Worm (Caenorhabditis elegans) whole organism, early embryonic: ENCODE data around the gene F01F1.14.

Source experiments
- B0310.2 ChIP-seq: sonication (generic microtip); optimal IDR thresholded peaks from 2 replicates; lab custom pipeline; 2016; ENCODE audit warnings: mild to moderate bottlenecking, missing genetic modification characterization, missing compliant biosample characterization
- F13C5.2 ChIP-seq: sonication (generic microtip); optimal IDR thresholded peaks from 2 replicates; lab custom pipeline; 2017; ENCODE audit warnings: mild to moderate bottlenecking, missing genetic modification characterization, inconsistent platforms, missing compliant biosample characterization
- aly-1 ChIP-seq: sonication (generic microtip); optimal IDR thresholded peaks from 2 replicates; lab custom pipeline; 2016; ENCODE audit warnings: missing genetic modification characterization, missing compliant biosample characterization
- ama-1 ChIP-seq: fragments of 150-350 bp; optimal IDR thresholded peaks from 2 replicates; lab custom pipeline; 2014
- ceh-13 ChIP-seq: fragments of 200-800 bp; sonication (Bioruptor generic); optimal IDR thresholded peaks from 2 replicates; lab custom pipeline; 2018; ENCODE audit warnings: mild to moderate bottlenecking, missing genetic modification characterization, missing compliant biosample characterization
- ceh-36 ChIP-seq: sonication (generic microtip); optimal IDR thresholded peaks from 2 replicates; lab custom pipeline; 2016; ENCODE audit warnings: missing genetic modification characterization, inconsistent platforms, missing compliant biosample characterization
- ets-7 ChIP-seq: sonication (generic microtip); optimal IDR thresholded peaks from 2 replicates; lab custom pipeline; 2016; ENCODE audit warnings: missing genotype, missing genetic modification characterization, missing compliant biosample characterization
- flt-1 ChIP-seq: fragments of 200-800 bp; sonication (Bioruptor generic); IDR thresholded peaks from 2 replicates; pipeline ENCODE4 v1.3.6; 2022; ENCODE audit warnings: missing genetic modification characterization, missing compliant biosample characterization
- hmbx-1 ChIP-seq: sonication (generic microtip); optimal IDR thresholded peaks from 2 replicates; lab custom pipeline; 2016; ENCODE audit warnings: mild to moderate bottlenecking, missing genetic modification characterization, missing compliant biosample characterization
- hmg-4 ChIP-seq: fragments of 200-800 bp; sonication (Bioruptor generic); optimal IDR thresholded peaks from 2 replicates; lab custom pipeline; 2018; ENCODE audit warnings: mild to moderate bottlenecking, missing genetic modification characterization, missing compliant biosample characterization
- hnd-1 ChIP-seq: sonication (generic microtip); optimal IDR thresholded peaks from 2 replicates; lab custom pipeline; 2016; ENCODE audit warnings: missing genetic modification characterization, missing compliant biosample characterization
- pes-1 ChIP-seq: fragments of 200-800 bp; sonication (Bioruptor generic); IDR thresholded peaks from 2 replicates; pipeline ENCODE4 v1.3.6; 2022; ENCODE audit warnings: missing genetic modification reagents, missing genetic modification characterization, missing compliant biosample characterization
- scrt-1 ChIP-seq: fragments of 200-800 bp; sonication (Bioruptor generic); IDR thresholded peaks from 2 replicates; pipeline ENCODE4 v1.3.6; 2022; ENCODE audit warnings: missing genetic modification characterization, missing compliant biosample characterization
- sea-1 ChIP-seq: fragments of 200-800 bp; sonication (Bioruptor generic); conservative IDR thresholded peaks from 2 replicates; pipeline ENCODE4 v1.3.6; 2022; ENCODE audit warnings: missing genetic modification characterization, missing compliant biosample characterization
- tbx-11 ChIP-seq: fragments of 200-800 bp; sonication (Bioruptor generic); IDR thresholded peaks from 2 replicates; pipeline ENCODE4 v1.3.6; 2022; ENCODE audit warnings: missing genetic modification characterization, missing compliant biosample characterization
- tbx-37 ChIP-seq: fragments of 200-800 bp; sonication (Bioruptor generic); conservative IDR thresholded peaks from 2 replicates; pipeline ENCODE4 v1.3.6; 2022; ENCODE audit warnings: missing genetic modification reagents, missing genetic modification characterization, missing compliant biosample characterization
- tra-4 ChIP-seq: sonication (generic microtip); optimal IDR thresholded peaks from 2 replicates; lab custom pipeline; 2017; ENCODE audit warnings: missing genetic modification characterization, missing compliant biosample characterization

Gene F01F1.14

ce11 chrIII:5843662-5844061 lies 39.1 kb downstream of the F01F1.14 start:
- TF ChIP-seq hmg-4 (GFP tag; lab: Kevin White, UChicago) (peak; percentile 12), pes-1 (GFP tag; lab: Robert Waterston, UW) (no peak)

ce11 chrIII:5842920-5843319 lies 39.8 kb downstream of the F01F1.14 start:
- TF ChIP-seq hmg-4 (GFP tag; lab: Kevin White, UChicago) (no peak), pes-1 (GFP tag; lab: Robert Waterston, UW) (no peak), flt-1 (GFP tag; lab: Robert Waterston, UW) (no peak), F13C5.2 (no peak), ceh-36 (tag; lab: Kevin White, UChicago) (no peak), B0310.2 (tag; lab: Kevin White, UChicago) (no peak), hnd-1 (tag; lab: Kevin White, UChicago) (no peak), tbx-11 (no peak), ceh-13 (GFP tag; lab: Kevin White, UChicago) (no peak), aly-1 (tag; lab: Kevin White, UChicago) (no peak), ama-1 (lab: Kevin White, UChicago) (no peak), tbx-37 (GFP tag; lab: Robert Waterston, UW) (no peak), hmbx-1 (tag; lab: Kevin White, UChicago) (no peak)

ce11 chrIII:5841676-5842075 lies 41.0 kb downstream of the F01F1.14 start:
- TF ChIP-seq scrt-1 (GFP tag; lab: Robert Waterston, UW) (no peak), hmg-4 (GFP tag; lab: Kevin White, UChicago) (no peak), B0310.2 (tag; lab: Kevin White, UChicago) (no peak), pes-1 (GFP tag; lab: Robert Waterston, UW) (no peak), tbx-11 (no peak), F13C5.2 (no peak), hnd-1 (tag; lab: Kevin White, UChicago) (no peak), sea-1 (GFP tag; lab: Robert Waterston, UW) (no peak), flt-1 (GFP tag; lab: Robert Waterston, UW) (no peak), ets-7 (no peak), ceh-36 (tag; lab: Kevin White, UChicago) (no peak), hmbx-1 (tag; lab: Kevin White, UChicago) (no peak), ceh-13 (GFP tag; lab: Kevin White, UChicago) (no peak), aly-1 (tag; lab: Kevin White, UChicago) (no peak)

ce11 chrIII:5840815-5841573 lies 41.7 kb downstream of the F01F1.14 start:
- no peak for TF ChIP-seq hmbx-1 (tag; lab: Kevin White, UChicago)
- no peak for TF ChIP-seq B0310.2 (tag; lab: Kevin White, UChicago)
- no peak for TF ChIP-seq aly-1 (tag; lab: Kevin White, UChicago)
- TF ChIP-seq ama-1 (lab: Kevin White, UChicago), result no peak
- no peak for TF ChIP-seq tra-4 (tag; lab: Kevin White, UChicago)
- no peak for TF ChIP-seq hnd-1 (tag; lab: Kevin White, UChicago)
- no peak for TF ChIP-seq ceh-36 (tag; lab: Kevin White, UChicago)
- no peak for TF ChIP-seq ets-7
- no peak for TF ChIP-seq sea-1 (GFP tag; lab: Robert Waterston, UW)
- no peak for TF ChIP-seq ceh-13 (GFP tag; lab: Kevin White, UChicago)
- no peak for TF ChIP-seq scrt-1 (GFP tag; lab: Robert Waterston, UW)

ce11 chrIII:5840277-5840676 lies 42.4 kb downstream of the F01F1.14 start:
- TF ChIP-seq sea-1 (GFP tag; lab: Robert Waterston, UW) (no peak), hmg-4 (GFP tag; lab: Kevin White, UChicago) (no peak), scrt-1 (GFP tag; lab: Robert Waterston, UW) (no peak), F13C5.2 (no peak), hmbx-1 (tag; lab: Kevin White, UChicago) (no peak), tbx-37 (GFP tag; lab: Robert Waterston, UW) (no peak), B0310.2 (tag; lab: Kevin White, UChicago) (no peak)

- TF ChIP-seq tbx-11, result no peak
- no peak for TF ChIP-seq ceh-13 (GFP tag; lab: Kevin White, UChicago)
- no peak for TF ChIP-seq pes-1 (GFP tag; lab: Robert Waterston, UW)
- TF ChIP-seq hmg-4 (GFP tag; lab: Kevin White, UChicago), result no peak
- TF ChIP-seq B0310.2 (tag; lab: Kevin White, UChicago), result no peak
- no peak for TF ChIP-seq ama-1 (lab: Kevin White, UChicago)
- no peak for TF ChIP-seq sea-1 (GFP tag; lab: Robert Waterston, UW)
- TF ChIP-seq flt-1 (GFP tag; lab: Robert Waterston, UW), result no peak
- TF ChIP-seq hmbx-1 (tag; lab: Kevin White, UChicago), result no peak
- TF ChIP-seq hnd-1 (tag; lab: Kevin White, UChicago), result no peak
- TF ChIP-seq ceh-36 (tag; lab: Kevin White, UChicago), result no peak
- no peak for TF ChIP-seq scrt-1 (GFP tag; lab: Robert Waterston, UW)
- TF ChIP-seq tra-4 (tag; lab: Kevin White, UChicago), result no peak
- no peak for TF ChIP-seq aly-1 (tag; lab: Kevin White, UChicago)
- TF ChIP-seq ets-7, result no peak
- no peak for TF ChIP-seq tbx-37 (GFP tag; lab: Robert Waterston, UW)
- no peak for TF ChIP-seq F13C5.2
These were observed 43.1 kb downstream of the F01F1.14 start for ce11 chrIII:5839598-5839997.

ce11 chrIII:5839147-5839546 lies 43.6 kb downstream of the F01F1.14 start:
- TF ChIP-seq aly-1 (tag; lab: Kevin White, UChicago) (no peak), sea-1 (GFP tag; lab: Robert Waterston, UW) (no peak), tbx-37 (GFP tag; lab: Robert Waterston, UW) (no peak), scrt-1 (GFP tag; lab: Robert Waterston, UW) (no peak), pes-1 (GFP tag; lab: Robert Waterston, UW) (no peak), hmg-4 (GFP tag; lab: Kevin White, UChicago) (no peak), ceh-36 (tag; lab: Kevin White, UChicago) (no peak)
